Worm (Caenorhabditis elegans) whole organism, young adult: ENCODE data around the gene K11H3.3.

Experiments used
- C06A6.2 ChIP-seq: fragments of 200-800 bp; sonication (Bioruptor generic); conservative IDR thresholded peaks from 2 replicates; pipeline ENCODE4 v1.3.6; 2022; ENCODE audit warnings: missing genetic modification characterization, missing compliant biosample characterization
- C17E4.6 ChIP-seq: fragments of 200-800 bp; sonication (Bioruptor generic); IDR thresholded peaks from 2 replicates; pipeline ENCODE4 v1.3.6; 2022; ENCODE audit warnings: missing genetic modification reagents, missing genetic modification characterization, missing compliant biosample characterization
- F22D6.2 ChIP-seq: sonication (generic microtip); optimal IDR thresholded peaks from 2 replicates; lab custom pipeline; 2016; ENCODE audit warnings: mild to moderate bottlenecking, missing genetic modification characterization, missing compliant biosample characterization
- F33H1.4 ChIP-seq: fragments of 200-800 bp; sonication (Bioruptor generic); IDR thresholded peaks from 2 replicates; pipeline ENCODE4 v1.3.6; 2022; ENCODE audit warnings: missing genetic modification reagents, missing genetic modification characterization, missing compliant biosample characterization
- F52B5.7 ChIP-seq: sonication (generic microtip); optimal IDR thresholded peaks from 2 replicates; lab custom pipeline; 2016; ENCODE audit warnings: mild to moderate bottlenecking, missing genetic modification characterization, missing compliant biosample characterization
- K11D2.4 ChIP-seq: fragments of 200-800 bp; sonication (Bioruptor generic); IDR thresholded peaks from 2 replicates; pipeline ENCODE4 v1.3.6; 2022; ENCODE audit warnings: missing genetic modification reagents, missing genetic modification characterization, missing compliant biosample characterization
- K12H6.12 ChIP-seq: fragments of 200-800 bp; sonication (Bioruptor generic); optimal IDR thresholded peaks from 2 replicates; lab custom pipeline; 2018; ENCODE audit warnings: mild to moderate bottlenecking, missing genetic modification characterization, missing compliant biosample characterization
- Y53F4B.3 ChIP-seq: fragments of 200-800 bp; sonication (Bioruptor generic); IDR thresholded peaks from 2 replicates; pipeline ENCODE4 v1.3.6; 2022; ENCODE audit warnings: missing genetic modification reagents, missing genetic modification characterization, missing compliant biosample characterization
- Y56A3A.18 ChIP-seq: fragments of 200-800 bp; sonication (Bioruptor generic); IDR thresholded peaks from 2 replicates; pipeline ENCODE4 v1.3.6; 2022; ENCODE audit warnings: missing genetic modification reagents, missing genetic modification characterization, missing compliant biosample characterization
- Y79H2A.3 ChIP-seq: fragments of 200-800 bp; sonication (Bioruptor generic); conservative IDR thresholded peaks from 2 replicates; pipeline ENCODE4 v1.3.6; 2022; ENCODE audit warnings: missing genetic modification reagents, missing genetic modification characterization, missing compliant biosample characterization
- Y95B8A.8 ChIP-seq: fragments of 200-800 bp; sonication (Bioruptor generic); IDR thresholded peaks from 2 replicates; pipeline ENCODE4 v1.3.6; 2022; ENCODE audit warnings: missing genetic modification reagents, missing genetic modification characterization, missing compliant biosample characterization
- aptf-2 ChIP-seq: fragments of 200-800 bp; sonication (Bioruptor generic); conservative IDR thresholded peaks from 2 replicates; pipeline ENCODE4 v1.3.6; 2022; ENCODE audit warnings: missing genetic modification reagents, missing genetic modification characterization, missing compliant biosample characterization
- atf-7 ChIP-seq: sonication (generic microtip); optimal IDR thresholded peaks from 2 replicates; lab custom pipeline; 2017; ENCODE audit warnings: mild to moderate bottlenecking, missing genetic modification characterization, missing compliant biosample characterization
- attf-3 ChIP-seq: fragments of 200-800 bp; sonication (Bioruptor generic); conservative IDR thresholded peaks from 2 replicates; pipeline ENCODE4 v1.3.6; 2022; ENCODE audit warnings: missing genetic modification reagents, missing genetic modification characterization, missing compliant biosample characterization
- attf-6 ChIP-seq: fragments of 200-800 bp; sonication (Bioruptor generic); IDR thresholded peaks from 2 replicates; pipeline ENCODE4 v1.3.6; 2022; ENCODE audit warnings: missing genetic modification reagents, missing genetic modification characterization, missing compliant biosample characterization
- bed-2 ChIP-seq: fragments of 200-800 bp; sonication (Bioruptor generic); IDR thresholded peaks from 2 replicates; pipeline ENCODE4 v1.3.6; 2022; ENCODE audit warnings: missing genetic modification reagents, missing genetic modification characterization, missing compliant biosample characterization
- ccch-3 ChIP-seq: fragments of 200-800 bp; sonication (Bioruptor generic); optimal IDR thresholded peaks from 2 replicates; lab custom pipeline; 2018; ENCODE audit warnings: mild to moderate bottlenecking, missing genetic modification characterization, missing compliant biosample characterization
- cebp-2 ChIP-seq: fragments of 200-800 bp; sonication (Bioruptor generic); IDR thresholded peaks from 2 replicates; pipeline ENCODE4 v1.3.6; 2022; ENCODE audit warnings: missing genetic modification characterization, missing compliant biosample characterization
- ceh-100 ChIP-seq: fragments of 200-800 bp; sonication (Bioruptor generic); IDR thresholded peaks from 2 replicates; pipeline ENCODE4 v1.3.6; 2022; ENCODE audit warnings: missing genetic modification reagents, missing genetic modification characterization, missing compliant biosample characterization
- die-1 ChIP-seq: sonication (generic microtip); optimal IDR thresholded peaks from 2 replicates; lab custom pipeline; 2016; ENCODE audit warnings: missing genotype, mild to moderate bottlenecking, missing genetic modification characterization, missing compliant biosample characterization
- dox-1 ChIP-seq: fragments of 200-800 bp; sonication (Bioruptor generic); IDR thresholded peaks from 2 replicates; pipeline ENCODE4 v1.3.6; 2022; ENCODE audit warnings: missing genetic modification reagents, missing genetic modification characterization, missing compliant biosample characterization
- efl-1 ChIP-seq: fragments of 150-350 bp; optimal IDR thresholded peaks from 2 replicates; lab custom pipeline; 2014; ENCODE audit warnings: missing biosample characterization, missing genetic modification reagents, missing genetic modification characterization
- egrh-3 ChIP-seq: fragments of 200-800 bp; sonication (Bioruptor generic); IDR thresholded peaks from 2 replicates; pipeline ENCODE4 v1.3.6; 2022; ENCODE audit warnings: missing genetic modification reagents, missing genetic modification characterization, missing compliant biosample characterization
- ekl-4 ChIP-seq: fragments of 200-800 bp; sonication (Bioruptor generic); IDR thresholded peaks from 2 replicates; pipeline ENCODE4 v1.3.6; 2022; ENCODE audit warnings: missing genetic modification reagents, missing genetic modification characterization, missing compliant biosample characterization
- ets-4 ChIP-seq: fragments of 200-800 bp; sonication (Bioruptor generic); optimal IDR thresholded peaks from 2 replicates; lab custom pipeline; 2018; ENCODE audit warnings: mild to moderate bottlenecking, missing genetic modification characterization, missing compliant biosample characterization
- fkh-3 ChIP-seq: sonication (generic microtip); optimal IDR thresholded peaks from 2 replicates; lab custom pipeline; 2016; ENCODE audit warnings: mild to moderate bottlenecking, missing genetic modification characterization, missing compliant biosample characterization
- gei-17 ChIP-seq: fragments of 200-800 bp; sonication (Bioruptor generic); optimal IDR thresholded peaks from 2 replicates; lab custom pipeline; 2018; ENCODE audit warnings: mild to moderate bottlenecking, missing genetic modification characterization, missing compliant biosample characterization
- him-1 ChIP-seq: sonication (generic microtip); optimal IDR thresholded peaks from 2 replicates; lab custom pipeline; 2016; ENCODE audit warnings: missing genotype, missing genetic modification reagents, missing genetic modification characterization, missing compliant biosample characterization
- hmg-1.2 ChIP-seq: fragments of 200-800 bp; sonication (Bioruptor generic); IDR thresholded peaks from 2 replicates; pipeline ENCODE4 v1.3.6; 2022; ENCODE audit warnings: missing genetic modification reagents, missing genetic modification characterization, missing compliant biosample characterization
- hsf-1 ChIP-seq: fragments of 200-800 bp; sonication (Bioruptor generic); IDR thresholded peaks from 2 replicates; pipeline ENCODE4 v1.3.6; 2022; ENCODE audit warnings: missing genetic modification reagents, missing genetic modification characterization, missing compliant biosample characterization
- lag-1 ChIP-seq: fragments of 200-800 bp; sonication (Bioruptor generic); IDR thresholded peaks from 2 replicates; pipeline ENCODE4 v1.3.6; 2022; ENCODE audit warnings: missing genetic modification reagents, missing genetic modification characterization, missing compliant biosample characterization
- let-526 ChIP-seq: fragments of 200-800 bp; sonication (Bioruptor generic); IDR thresholded peaks from 2 replicates; pipeline ENCODE4 v1.3.6; 2022; ENCODE audit warnings: missing genetic modification reagents, missing genetic modification characterization, missing compliant biosample characterization
- lin-35 ChIP-seq, 3 experiments: fragments of 150-350 bp in 2 of 3; sonication (generic microtip) in 1 of 3; optimal IDR thresholded peaks; 2 replicates each; lab custom pipeline; 2014 to 2018; ENCODE audit warnings: missing biosample characterization in 3 of 3, missing genetic modification characterization in 3 of 3, missing genetic modification reagents in 3 of 3
- lin-54 ChIP-seq: fragments of 200-800 bp; sonication (Bioruptor generic); optimal IDR thresholded peaks from 2 replicates; lab custom pipeline; 2018; ENCODE audit warnings: mild to moderate bottlenecking, missing genetic modification characterization, missing compliant biosample characterization
- lsl-1 ChIP-seq: fragments of 200-800 bp; sonication (Bioruptor generic); optimal IDR thresholded peaks from 2 replicates; lab custom pipeline; 2018; ENCODE audit warnings: mild to moderate bottlenecking, missing genetic modification characterization, moderate library complexity, missing compliant biosample characterization
- madf-3 ChIP-seq: fragments of 200-800 bp; sonication (Bioruptor generic); IDR thresholded peaks from 2 replicates; pipeline ENCODE4 v1.3.6; 2022; ENCODE audit warnings: missing genetic modification reagents, missing genetic modification characterization, missing compliant biosample characterization
- madf-6 ChIP-seq: fragments of 200-800 bp; sonication (Bioruptor generic); IDR thresholded peaks from 2 replicates; pipeline ENCODE4 v1.3.6; 2022; ENCODE audit warnings: missing genetic modification reagents, missing genetic modification characterization, missing compliant biosample characterization
- nfya-2 ChIP-seq: fragments of 200-800 bp; sonication (Bioruptor generic); IDR thresholded peaks from 2 replicates; pipeline ENCODE4 v1.3.6; 2022; ENCODE audit warnings: missing genetic modification reagents, missing genetic modification characterization, missing compliant biosample characterization
- nfyb-1 ChIP-seq: fragments of 200-800 bp; sonication (Bioruptor generic); IDR thresholded peaks from 2 replicates; pipeline ENCODE4 v1.3.6; 2022; ENCODE audit warnings: missing genetic modification reagents, missing genetic modification characterization, missing compliant biosample characterization
- pha-4 ChIP-seq: fragments of 150-350 bp; sonication (generic microtip); optimal IDR thresholded peaks from 2 replicates; lab custom pipeline; 2014; ENCODE audit warnings: missing biosample characterization, missing genetic modification reagents, missing genetic modification characterization
- rec-8 ChIP-seq, 2 experiments: sonication (generic microtip); optimal IDR thresholded peaks; 2 replicates each; lab custom pipeline; 2016; ENCODE audit warnings: mild to moderate bottlenecking in 2 of 2, missing genetic modification characterization in 2 of 2, missing genetic modification reagents in 2 of 2, missing genotype in 2 of 2, missing biosample characterization in 1 of 2, missing compliant biosample characterization in 1 of 2, moderate library complexity in 1 of 2
- repo-1 ChIP-seq: sonication (generic microtip); optimal IDR thresholded peaks from 2 replicates; lab custom pipeline; 2017; ENCODE audit warnings: mild to moderate bottlenecking, missing genetic modification characterization, missing compliant biosample characterization
- rpc-1 ChIP-seq, 2 experiments: fragments of 150-350 bp in 1 of 2; sonication (generic microtip) in 1 of 2; optimal IDR thresholded peaks; 2 replicates each; lab custom pipeline; 2014 to 2018; ENCODE audit warnings: missing biosample characterization in 1 of 2, missing genetic modification characterization in 1 of 2, missing genetic modification reagents in 1 of 2, missing genotype in 1 of 2
- sdz-38 ChIP-seq: sonication (generic microtip); optimal IDR thresholded peaks from 2 replicates; lab custom pipeline; 2016; ENCODE audit warnings: missing genotype, missing genetic modification characterization, missing compliant biosample characterization
- sea-2 ChIP-seq: fragments of 200-800 bp; sonication (Bioruptor generic); IDR thresholded peaks from 2 replicates; pipeline ENCODE4 v1.3.6; 2022; ENCODE audit warnings: missing genetic modification characterization, missing compliant biosample characterization
- snpc-1.1 ChIP-seq: sonication (generic microtip); optimal IDR thresholded peaks from 2 replicates; lab custom pipeline; 2017; ENCODE audit warnings: missing genetic modification characterization, mild to moderate bottlenecking, missing compliant biosample characterization, antibody characterized with exemption, moderate library complexity, missing genotype, missing genetic modification reagents; ENCODE audit not compliant: insufficient read depth
- zfh-2 ChIP-seq: fragments of 200-800 bp; sonication (Bioruptor generic); conservative IDR thresholded peaks from 2 replicates; pipeline ENCODE4 v1.3.6; 2022; ENCODE audit warnings: missing genetic modification reagents, missing genetic modification characterization, missing compliant biosample characterization
- ztf-18 ChIP-seq: sonication (generic microtip); optimal IDR thresholded peaks from 2 replicates; lab custom pipeline; 2016; ENCODE audit warnings: missing genotype, mild to moderate bottlenecking, missing genetic modification characterization, missing compliant biosample characterization
- ztf-28 ChIP-seq: fragments of 200-800 bp; sonication (Bioruptor generic); IDR thresholded peaks from 2 replicates; pipeline ENCODE4 v1.3.6; 2022; ENCODE audit warnings: missing genetic modification reagents, missing genetic modification characterization, missing compliant biosample characterization

K11H3.3 gene

ce11 chrIII:9818763-9819162 lies 32.9 kb upstream of the K11H3.3 start, which contains the start of gene panl-3 (continued):
- TF ChIP-seq hsf-1 (GFP tag; lab: Robert Waterston, UW): peak; percentile 26; the same call in 1 of the 2 replicates
- no peak for TF ChIP-seq lsl-1 (GFP tag; lab: Kevin White, UChicago)
- no peak for TF ChIP-seq ets-4 (GFP tag; lab: Kevin White, UChicago)
- no peak for TF ChIP-seq bed-2
- TF ChIP-seq cebp-2 (GFP tag; lab: Robert Waterston, UW): no peak
- no peak for TF ChIP-seq let-526 (GFP tag; lab: Robert Waterston, UW)
- TF ChIP-seq madf-6 (GFP tag; lab: Robert Waterston, UW): no peak; the same call in 1 of the 2 replicates
- TF ChIP-seq pha-4 (tag; lab: Kevin White, UChicago): no peak
- TF ChIP-seq F52B5.7 (tag; lab: Kevin White, UChicago): no peak
- TF ChIP-seq Y53F4B.3 (GFP tag; lab: Robert Waterston, UW): no peak
- TF ChIP-seq attf-3 (GFP tag; lab: Robert Waterston, UW): no peak
- no peak for TF ChIP-seq sdz-38 (tag; lab: Kevin White, UChicago)
- no peak for TF ChIP-seq ztf-28 (GFP tag; lab: Robert Waterston, UW)
- TF ChIP-seq C06A6.2 (GFP tag; lab: Robert Waterston, UW): no peak
- no peak for TF ChIP-seq C17E4.6 (GFP tag; lab: Robert Waterston, UW)
- 0 out of 2 replicates have a peak, but pooled peaks have one; percentile 26 for TF ChIP-seq dox-1 (GFP tag; lab: Robert Waterston, UW)
- TF ChIP-seq hmg-1.2: peak; percentile 46; the same call in 1 of the 2 replicates
- no peak for TF ChIP-seq sea-2
- no peak for TF ChIP-seq lag-1 (GFP tag; lab: Robert Waterston, UW)
- no peak for TF ChIP-seq fkh-3
- no peak for TF ChIP-seq ceh-100 (GFP tag; lab: Robert Waterston, UW)
- no peak for TF ChIP-seq efl-1
- no peak for TF ChIP-seq rpc-1 (optimal IDR thresholded peaks at IDR 0.05; lab: Kevin White, UChicago)
- TF ChIP-seq rpc-1 (tag; optimal IDR thresholded peaks at IDR 0.05; lab: Kevin White, UChicago): no peak
- 0 out of 2 replicates have a peak, but pooled peaks have one; percentile 18 for TF ChIP-seq nfyb-1 (GFP tag; lab: Robert Waterston, UW)
- no peak for TF ChIP-seq rec-8 (tag; optimal IDR thresholded peaks at IDR 0.05; lab: Kevin White, UChicago)
- no peak for TF ChIP-seq atf-7 (tag; lab: Kevin White, UChicago)
- no peak for TF ChIP-seq madf-3
- no peak for TF ChIP-seq gei-17
- TF ChIP-seq Y95B8A.8 (GFP tag; lab: Robert Waterston, UW): no peak
- peak; percentile 83 for TF ChIP-seq zfh-2 (GFP tag; lab: Robert Waterston, UW)
- no peak for TF ChIP-seq him-1
- no peak for TF ChIP-seq Y79H2A.3
- TF ChIP-seq Y56A3A.18: no peak
- TF ChIP-seq F22D6.2 (tag; lab: Kevin White, UChicago): no peak
- TF ChIP-seq ztf-18 (tag; lab: Kevin White, UChicago): peak; percentile 31
- no peak; the same call in 1 of the 2 replicates for TF ChIP-seq ekl-4 (GFP tag; lab: Robert Waterston, UW)
- TF ChIP-seq repo-1 (tag; lab: Kevin White, UChicago): no peak
- TF ChIP-seq die-1 (tag; lab: Kevin White, UChicago): no peak
- no peak for TF ChIP-seq egrh-3 (GFP tag; lab: Robert Waterston, UW)
- peak; percentile 36 for TF ChIP-seq lin-54 (GFP tag; lab: Kevin White, UChicago)
- TF ChIP-seq attf-6 (GFP tag; lab: Robert Waterston, UW): no peak
- peak; percentile 56 for TF ChIP-seq K12H6.12 (tag; lab: Kevin White, UChicago)
- no peak for TF ChIP-seq ccch-3
- no peak for TF ChIP-seq aptf-2 (GFP tag; lab: Robert Waterston, UW)
- no peak for TF ChIP-seq F33H1.4
- TF ChIP-seq lin-35 (GFP tag; optimal IDR thresholded peaks at IDR 0.05; lab: Kevin White, UChicago): no peak
- TF ChIP-seq K11D2.4: no peak
- no peak for TF ChIP-seq nfya-2
- no peak for TF ChIP-seq snpc-1.1 (tag; lab: Kevin White, UChicago)
